Worm (Caenorhabditis elegans) whole organism, midembryonic: ENCODE results near the gene R11D1.7.

Experiments used
- T22C8.4 ChIP-seq: fragments of 200-800 bp; sonication (Bioruptor generic); IDR thresholded peaks from 2 replicates; pipeline ENCODE4 v1.3.6; 2022; ENCODE audit warnings: missing genetic modification characterization, missing compliant biosample characterization
- cog-1 ChIP-seq: sonication (generic microtip); optimal IDR thresholded peaks from 2 replicates; lab custom pipeline; 2016; ENCODE audit warnings: missing genetic modification characterization, missing compliant biosample characterization
- flt-1 ChIP-seq: fragments of 200-800 bp; sonication (Bioruptor generic); IDR thresholded peaks from 2 replicates; pipeline ENCODE4 v1.3.6; 2022; ENCODE audit warnings: missing genetic modification characterization, missing compliant biosample characterization
- med-1 ChIP-seq: sonication (generic microtip); optimal IDR thresholded peaks from 2 replicates; lab custom pipeline; 2017; ENCODE audit warnings: missing genetic modification characterization, mild to moderate bottlenecking, missing compliant biosample characterization, antibody characterized with exemption, missing genetic modification reagents; ENCODE audit not compliant: insufficient read depth
- ztf-23 ChIP-seq: fragments of 200-800 bp; sonication (Bioruptor generic); IDR thresholded peaks from 2 replicates; pipeline ENCODE4 v1.3.6; 2022; ENCODE audit warnings: missing genetic modification reagents, missing genetic modification characterization, missing compliant biosample characterization
- ztf-29 ChIP-seq: fragments of 200-800 bp; sonication (Bioruptor generic); IDR thresholded peaks from 2 replicates; pipeline ENCODE4 v1.3.6; 2022; ENCODE audit warnings: missing genetic modification reagents, missing genetic modification characterization, missing compliant biosample characterization

- TF ChIP-seq flt-1 (GFP tag; lab: Robert Waterston, UW) (no peak), ztf-23 (GFP tag; lab: Robert Waterston, UW) (no peak), med-1 (GFP tag; lab: Kevin White, UChicago) (no peak), T22C8.4 (GFP tag; lab: Robert Waterston, UW) (no peak), ztf-29 (GFP tag; lab: Robert Waterston, UW) (no peak), cog-1 (tag; lab: Kevin White, UChicago) (no peak)
Observed at ce11 chrV:12683205-12683604, 36.6 kb upstream of the R11D1.7 start.
